Fruit fly (Drosophila melanogaster) whole organism, prepupa: ENCODE measurements around the gene Lcp65Ab2.

Experiments
- Blimp-1 ChIP-seq: fragments of 200-800 bp; sonication (Bioruptor generic); optimal IDR thresholded peaks from 3 replicates; lab custom pipeline; 2017; ENCODE audit warnings: missing biosample characterization, missing genetic modification characterization, mild to moderate bottlenecking, moderate library complexity, missing genetic modification reagents
- CG32006 ChIP-seq: fragments of 200-800 bp; sonication (Bioruptor generic); optimal IDR thresholded peaks from 3 replicates; lab custom pipeline; 2017; ENCODE audit warnings: missing biosample characterization, mild to moderate bottlenecking, missing genetic modification characterization
- Ets21C ChIP-seq: fragments of 200-800 bp; sonication (Bioruptor generic); optimal IDR thresholded peaks from 3 replicates; lab custom pipeline; 2016; ENCODE audit warnings: missing biosample characterization, missing genetic modification characterization
- fd59A ChIP-seq: fragments of 200-800 bp; sonication (Bioruptor generic); optimal IDR thresholded peaks from 2 replicates; lab custom pipeline; 2017; ENCODE audit warnings: missing biosample characterization, mild to moderate bottlenecking, missing genetic modification characterization, missing genetic modification reagents
- spab ChIP-seq: fragments of 200-800 bp; sonication (Bioruptor generic); optimal IDR thresholded peaks from 2 replicates; lab custom pipeline; 2017; ENCODE audit warnings: missing biosample characterization, mild to moderate bottlenecking, missing genetic modification characterization, missing genetic modification reagents

DNA sequence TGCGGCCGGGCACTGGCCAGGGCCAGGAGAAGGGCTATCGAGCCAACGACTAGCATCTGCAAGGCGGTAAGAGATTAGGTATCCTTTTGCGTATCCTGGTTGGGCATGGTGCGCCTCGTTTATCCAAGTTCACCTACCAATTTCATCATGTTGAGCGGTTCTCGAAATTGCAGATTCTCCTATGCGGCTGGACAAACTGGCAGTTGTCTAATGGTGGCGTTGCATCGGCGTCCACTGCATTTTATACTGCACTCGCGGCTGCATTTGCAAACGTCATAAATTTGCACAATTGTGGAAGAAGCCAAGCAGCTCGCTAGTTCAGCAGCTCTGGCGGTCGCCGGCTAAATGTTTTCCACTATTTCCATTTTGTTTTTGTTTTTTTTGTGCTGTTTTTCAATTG, 6.1 kb downstream of the Lcp65Ab2 start, which contains the start of gene Acp65Aa:
- no peak for TF ChIP-seq spab (GFP tag; lab: Kevin White, UChicago)
- TF ChIP-seq Ets21C (GFP tag; lab: Kevin White, UChicago) = no peak
- TF ChIP-seq Blimp-1 (GFP tag; lab: Kevin White, UChicago) = no peak
- no peak for TF ChIP-seq CG32006 (GFP tag; lab: Kevin White, UChicago)
- TF ChIP-seq fd59A (GFP tag; lab: Kevin White, UChicago) = no peak
